Worm (Caenorhabditis elegans): ENCODE results near the gene wdr-5.1.

wdr-5.1 gene

DNA sequence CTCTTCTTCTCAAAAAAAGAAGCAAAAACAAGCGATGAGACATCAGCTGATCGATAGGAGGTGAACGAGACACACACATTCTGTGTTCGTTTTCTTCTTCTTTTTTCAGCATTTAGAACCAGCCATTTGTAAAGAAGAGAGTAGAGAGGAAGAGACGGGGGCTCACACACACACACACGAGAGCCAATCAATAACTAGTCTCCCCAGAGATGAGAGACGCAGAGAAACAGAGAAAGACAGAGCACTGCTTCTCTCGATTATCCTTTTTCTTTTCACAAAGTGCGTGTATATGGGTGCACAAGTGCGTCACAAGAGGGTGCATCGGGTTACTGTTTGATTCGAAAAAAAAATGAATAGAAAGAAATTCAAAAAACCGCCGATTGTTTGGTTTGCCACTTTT lies 27.7 kb upstream of the wdr-5.1 start:
- TF ChIP-seq pha-4 (GFP tag; IDR thresholded peaks at IDR 0.05) (peak; percentile 52), pha-4 (tag; optimal IDR thresholded peaks at IDR 0.05) (no peak), zfp-2 (tag; optimal IDR thresholded peaks at IDR 0.05) (no peak), mdl-1 (tag; optimal IDR thresholded peaks at IDR 0.05) (peak in 1 of 2 experiments; percentile 56), attf-4 (tag; optimal IDR thresholded peaks at IDR 0.05) (no peak), saeg-2 (GFP tag; IDR thresholded peaks at IDR 0.05) (peak; percentile 9; the same call in 1 of the 2 replicates), nhr-77 (tag; optimal IDR thresholded peaks at IDR 0.05) (no peak), ztf-7 (tag; optimal IDR thresholded peaks at IDR 0.05) (no peak), ceh-62 (tag; optimal IDR thresholded peaks at IDR 0.05) (no peak), zag-1 (tag; optimal IDR thresholded peaks at IDR 0.05) (no peak), madf-9 (GFP tag; conservative IDR thresholded peaks at IDR 0.05) (no peak), set-16 (GFP tag; IDR thresholded peaks at IDR 0.05) (no peak), cey-2 (tag; optimal IDR thresholded peaks at IDR 0.05; ENCODE audit: borderline replicate concordance, insufficient read depth) (no peak), T26A8.4 (GFP tag; IDR thresholded peaks at IDR 0.05) (peak; percentile 50; the same call in 1 of the 2 replicates), nhr-42 (GFP tag; IDR thresholded peaks at IDR 0.05) (no peak), hlh-11 (tag; optimal IDR thresholded peaks at IDR 0.05) (peak; percentile 78), nhr-28 (tag; optimal IDR thresholded peaks at IDR 0.05) (no peak), rbr-2 (tag; optimal IDR thresholded peaks at IDR 0.05) (peak; percentile 85), D1046.2 (GFP tag; IDR thresholded peaks at IDR 0.05) (no peak), ama-1 (optimal IDR thresholded peaks at IDR 0.05) (no peak), mep-1 (tag; optimal IDR thresholded peaks at IDR 0.05) (peak; percentile 74), F44E2.7 (GFP tag; IDR thresholded peaks at IDR 0.05) (no peak), F10B5.3 (tag; optimal IDR thresholded peaks at IDR 0.05) (no peak), tag-97 (GFP tag; IDR thresholded peaks at IDR 0.05) (no peak), dmd-6 (GFP tag; IDR thresholded peaks at IDR 0.05) (no peak), hif-1 (tag; optimal IDR thresholded peaks at IDR 0.05) (peak in 1 of 2 experiments; percentile 65), lin-13 (GFP tag; optimal IDR thresholded peaks at IDR 0.05) (no peak), F26F4.8 (GFP tag; conservative IDR thresholded peaks at IDR 0.05) (no peak), spr-3 (GFP tag; optimal IDR thresholded peaks at IDR 0.05) (no peak), snpc-1.2 (GFP tag; IDR thresholded peaks at IDR 0.05) (no peak), unc-130 (GFP tag; optimal IDR thresholded peaks at IDR 0.05) (no peak), mxl-2 (GFP tag; conservative IDR thresholded peaks at IDR 0.05) (no peak), zip-2 (tag; optimal IDR thresholded peaks at IDR 0.05) (no peak), F49E8.2 (tag; optimal IDR thresholded peaks at IDR 0.05; ENCODE audit: borderline replicate concordance) (no peak), dmd-9 (GFP tag; IDR thresholded peaks at IDR 0.05) (no peak), nhr-48 (tag; optimal IDR thresholded peaks at IDR 0.05) (peak; percentile 33), ctbp-1 (GFP tag; IDR thresholded peaks at IDR 0.05) (peak; percentile 80), Y75B8A.6 (GFP tag; IDR thresholded peaks at IDR 0.05) (no peak), duxl-1 (tag; optimal IDR thresholded peaks at IDR 0.05; ENCODE audit: poor library complexity) (no peak), Y5F2A.4 (GFP tag; optimal IDR thresholded peaks at IDR 0.05) (no peak), lir-3 (tag; optimal IDR thresholded peaks at IDR 0.05) (no peak), lin-15B (tag; optimal IDR thresholded peaks at IDR 0.05) (no peak), nhr-111 (GFP tag; optimal IDR thresholded peaks at IDR 0.05) (no peak), jun-1 (tag; optimal IDR thresholded peaks at IDR 0.05) (no peak), fos-1 (tag; optimal IDR thresholded peaks at IDR 0.05) (no peak), spr-1 (tag; optimal IDR thresholded peaks at IDR 0.05) (no peak), unc-39 (tag; optimal IDR thresholded peaks at IDR 0.05) (no peak), R02D3.7 (tag; optimal IDR thresholded peaks at IDR 0.05) (no peak), lin-29 (GFP tag; IDR thresholded peaks at IDR 0.05) (no peak), fkh-10 (GFP tag; optimal IDR thresholded peaks at IDR 0.05) (peak; percentile 93), lin-39 (tag; optimal IDR thresholded peaks at IDR 0.05) (peak; percentile 61), egl-43 (GFP tag; IDR thresholded peaks at IDR 0.05) (peak; percentile 72), nhr-11 (tag; optimal IDR thresholded peaks at IDR 0.05) (peak; percentile 32)
